Worm (Caenorhabditis elegans) whole organism, L3 larva: ENCODE results near the gene nfya-1.

Source experiments
- ama-1 ChIP-seq: fragments of 150-350 bp; optimal IDR thresholded peaks from 2 replicates; lab custom pipeline; 2018
- elt-2 ChIP-seq: sonication (generic microtip); optimal IDR thresholded peaks from 2 replicates; lab custom pipeline; 2016; ENCODE audit warnings: missing genetic modification reagents, mild to moderate bottlenecking, missing genetic modification characterization, missing compliant biosample characterization
- lin-15B ChIP-seq: fragments of 150-350 bp; optimal IDR thresholded peaks from 2 replicates; lab custom pipeline; 2014; ENCODE audit warnings: missing biosample characterization, missing genetic modification characterization
- lsy-12 ChIP-seq: sonication (generic microtip); optimal IDR thresholded peaks from 2 replicates; lab custom pipeline; 2016; ENCODE audit warnings: mild to moderate bottlenecking, missing genetic modification characterization, missing compliant biosample characterization
- mdl-1 ChIP-seq: fragments of 150-350 bp; optimal IDR thresholded peaks from 2 replicates; lab custom pipeline; 2014; ENCODE audit warnings: missing biosample characterization, missing genetic modification characterization
- nhr-28 ChIP-seq: fragments of 150-350 bp; optimal IDR thresholded peaks from 2 replicates; lab custom pipeline; 2014; ENCODE audit warnings: missing biosample characterization, missing genetic modification characterization
- nhr-77 ChIP-seq: fragments of 150-350 bp; optimal IDR thresholded peaks from 2 replicates; lab custom pipeline; 2014; ENCODE audit warnings: missing biosample characterization, missing genetic modification characterization
- pha-4 ChIP-seq: fragments of 150-350 bp; optimal IDR thresholded peaks from 2 replicates; lab custom pipeline; 2014; ENCODE audit warnings: missing biosample characterization, missing genetic modification reagents, missing genetic modification characterization
- unc-39 ChIP-seq: sonication (generic microtip); optimal IDR thresholded peaks from 4 replicates; lab custom pipeline; 2017; ENCODE audit warnings: missing biosample characterization, missing genetic modification characterization
- unc-62 ChIP-seq: fragments of 150-350 bp; sonication (generic microtip); optimal IDR thresholded peaks from 4 replicates; lab custom pipeline; 2014; ENCODE audit warnings: missing biosample characterization, missing genetic modification reagents, missing genetic modification characterization

DNA sequence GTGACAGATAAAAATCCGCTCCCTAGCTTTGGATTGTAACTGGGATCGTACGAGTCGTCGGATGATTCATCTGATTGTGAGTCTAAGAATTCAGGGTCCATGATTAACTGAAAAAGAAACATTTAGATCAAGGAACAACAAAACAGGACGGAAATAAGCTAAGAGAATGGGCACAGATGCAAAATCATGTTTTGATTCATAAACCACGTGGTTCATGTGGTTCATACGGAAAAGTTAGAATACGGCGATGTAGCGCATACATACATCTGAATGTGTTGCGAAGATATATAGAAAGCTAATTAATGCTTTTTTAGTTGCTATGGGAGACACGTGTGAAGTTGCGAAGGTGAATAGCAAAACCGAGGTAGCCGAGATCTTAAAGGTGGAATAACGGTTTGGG is 4.7 kb downstream of the nfya-1 start, which contains the start of gene F55G7.3:
- no peak for TF ChIP-seq mdl-1 (tag; lab: Kevin White, UChicago)
- TF ChIP-seq elt-2 (tag; lab: Kevin White, UChicago) = no peak
- TF ChIP-seq lin-15B (tag; lab: Kevin White, UChicago) = no peak
- no peak for TF ChIP-seq nhr-77 (tag; lab: Kevin White, UChicago)
- TF ChIP-seq ama-1 (lab: Kevin White, UChicago) = no peak
- TF ChIP-seq lsy-12 (tag; lab: Kevin White, UChicago) = no peak
- TF ChIP-seq pha-4 (tag; lab: Kevin White, UChicago) = no peak
- no peak for TF ChIP-seq unc-62 (GFP tag; lab: Kevin White, UChicago)
- no peak for TF ChIP-seq nhr-28 (tag; lab: Kevin White, UChicago)
- no peak for TF ChIP-seq unc-39 (tag; lab: Kevin White, UChicago)
